Fruit fly (Drosophila melanogaster) whole organism: Measurements from ENCODE around the gene Taf11.

Source experiments
- CG8478 ChIP-seq: fragments of >200 bp; optimal IDR thresholded peaks from 2 replicates; lab custom pipeline; 2018; ENCODE audit warnings: inconsistent platforms
- Dll ChIP-seq: fragments of >200 bp; optimal IDR thresholded peaks from 2 replicates; lab custom pipeline; 2017
- pan ChIP-seq: fragments of >200 bp; optimal IDR thresholded peaks from 2 replicates; lab custom pipeline; 2017
- psq ChIP-seq: fragments of >200 bp; optimal IDR thresholded peaks from 2 replicates; lab custom pipeline; 2017

DNA sequence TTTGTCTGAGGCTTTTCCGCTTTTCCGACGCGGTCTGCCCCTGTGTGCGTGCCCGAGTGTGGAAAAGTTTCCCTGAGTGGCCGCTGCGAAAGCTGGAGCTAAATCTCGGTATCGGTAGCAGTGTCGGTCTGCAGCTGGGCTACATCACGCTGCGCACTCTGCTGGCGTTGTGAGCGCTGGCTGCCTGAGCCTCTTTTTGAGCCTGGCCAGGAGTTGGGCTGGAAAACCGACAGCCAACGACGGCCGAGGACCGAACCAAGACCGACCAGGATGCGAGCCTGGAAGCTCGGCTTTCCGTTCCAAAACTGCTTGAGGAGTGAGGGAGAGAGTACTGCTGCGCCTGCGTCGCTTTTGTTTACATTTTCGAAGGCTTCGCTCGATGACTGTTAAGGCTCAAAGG is 19.2 kb downstream of the Taf11 start:
- TF ChIP-seq CG8478 (no peak), pan (lab: Kevin White, UChicago) (no peak), Dll (lab: Kevin White, UChicago) (no peak), psq (lab: Kevin White, UChicago) (no peak)
